Fruit fly (Drosophila melanogaster) whole organism, embryonic: Measurements from ENCODE around the gene Syx5.
A peak's percentile ranks its signal among the peaks of the same experiment; 100 is the strongest.

Source experiments
- Ada2b ChIP-seq: fragments of 200-800 bp; sonication (Bioruptor generic); IDR thresholded peaks from 2 replicates; pipeline ENCODE4 v1.3.6; 2022; ENCODE audit warnings: missing biosample characterization, missing genetic modification characterization
- Atf6 ChIP-seq: fragments of 200-800 bp; sonication (Bioruptor generic); IDR thresholded peaks from 2 replicates; pipeline ENCODE4 v1.3.6; 2022; ENCODE audit warnings: missing biosample characterization, missing genetic modification characterization
- BEAF-32 ChIP-seq: fragments of 200-800 bp; sonication (Bioruptor generic); optimal IDR thresholded peaks from 3 replicates; lab custom pipeline; 2017; ENCODE audit warnings: missing biosample characterization, missing genetic modification characterization, mild to moderate bottlenecking, moderate library complexity, missing genetic modification reagents
- CG10274 ChIP-seq: fragments of 200-800 bp; sonication (Bioruptor generic); optimal IDR thresholded peaks from 3 replicates; lab custom pipeline; 2017; ENCODE audit warnings: missing biosample characterization, mild to moderate bottlenecking, missing genetic modification characterization
- CG10366 ChIP-seq: fragments of 200-800 bp; sonication (Bioruptor generic); IDR thresholded peaks from 2 replicates; pipeline ENCODE4 v1.3.6; 2022; ENCODE audit warnings: missing biosample characterization, missing genetic modification characterization
- CG12299 ChIP-seq: fragments of 200-800 bp; sonication (Bioruptor generic); optimal IDR thresholded peaks from 2 replicates; lab custom pipeline; 2018; ENCODE audit warnings: missing biosample characterization, mild to moderate bottlenecking, missing genetic modification characterization
- CG14710 ChIP-seq: fragments of 200-800 bp; sonication (Bioruptor generic); optimal IDR thresholded peaks from 3 replicates; lab custom pipeline; 2019; ENCODE audit warnings: missing biosample characterization, mild to moderate bottlenecking, missing genetic modification characterization, moderate library complexity
- CG1529 ChIP-seq: fragments of 200-800 bp; sonication (Bioruptor generic); optimal IDR thresholded peaks from 3 replicates; lab custom pipeline; 2018; ENCODE audit warnings: missing biosample characterization, missing genetic modification characterization
- CG15601 ChIP-seq: fragments of 200-800 bp; sonication (Bioruptor generic); optimal IDR thresholded peaks from 3 replicates; lab custom pipeline; 2019; ENCODE audit warnings: missing biosample characterization, mild to moderate bottlenecking, missing genetic modification characterization, moderate library complexity
- CG17361 ChIP-seq: fragments of 200-800 bp; sonication (Bioruptor generic); IDR thresholded peaks from 3 replicates; pipeline ENCODE4 v1.3.6; 2022; ENCODE audit warnings: missing biosample characterization, missing genetic modification characterization
- CG18764 ChIP-seq: fragments of 200-800 bp; sonication (Bioruptor generic); optimal IDR thresholded peaks from 3 replicates; lab custom pipeline; 2016; ENCODE audit warnings: missing biosample characterization, missing genetic modification characterization
- CG2120 ChIP-seq: fragments of 200-800 bp; sonication (Bioruptor generic); optimal IDR thresholded peaks from 3 replicates; lab custom pipeline; 2016; ENCODE audit warnings: missing biosample characterization, missing genetic modification characterization
- CG2712 ChIP-seq: fragments of 200-800 bp; optimal IDR thresholded peaks from 3 replicates; lab custom pipeline; 2019; ENCODE audit warnings: missing biosample characterization, mild to moderate bottlenecking, missing genetic modification characterization, moderate library complexity
- CG30403 ChIP-seq: fragments of 200-800 bp; sonication (Bioruptor generic); optimal IDR thresholded peaks from 3 replicates; lab custom pipeline; 2016; ENCODE audit warnings: missing biosample characterization, missing genetic modification characterization
- CG31388 ChIP-seq: fragments of 200-800 bp; sonication (Bioruptor generic); optimal IDR thresholded peaks from 2 replicates; lab custom pipeline; 2016; ENCODE audit warnings: missing biosample characterization, missing genetic modification characterization
- CG31441 ChIP-seq: fragments of 200-800 bp; sonication (Bioruptor generic); IDR thresholded peaks from 2 replicates; pipeline ENCODE4 v1.3.6; 2022; ENCODE audit warnings: missing biosample characterization, missing genetic modification characterization
- CG34422 ChIP-seq: fragments of 200-800 bp; sonication (Bioruptor generic); IDR thresholded peaks from 3 replicates; pipeline ENCODE4 v1.3.6; 2022; ENCODE audit warnings: missing biosample characterization, missing genetic modification characterization
- CG3838 ChIP-seq: fragments of 200-800 bp; sonication (Bioruptor generic); optimal IDR thresholded peaks from 3 replicates; lab custom pipeline; 2016; ENCODE audit warnings: missing biosample characterization, missing genetic modification characterization
- CG6272 ChIP-seq: fragments of 200-800 bp; sonication (Bioruptor generic); IDR thresholded peaks from 2 replicates; pipeline ENCODE4 v1.3.6; 2022; ENCODE audit warnings: missing biosample characterization, missing genetic modification characterization
- CoRest ChIP-seq: fragments of 200-800 bp; sonication (Bioruptor generic); optimal IDR thresholded peaks from 3 replicates; lab custom pipeline; 2018; ENCODE audit warnings: missing biosample characterization, mild to moderate bottlenecking, missing genetic modification characterization, moderate library complexity
- Dll ChIP-seq: fragments of 200-800 bp; sonication (Bioruptor generic); IDR thresholded peaks from 4 replicates; pipeline ENCODE4 v1.3.6; 2022; ENCODE audit warnings: missing biosample characterization, missing genetic modification characterization; ENCODE audit not compliant: partially characterized antibody
- Dp ChIP-seq: fragments of 200-800 bp; sonication (Bioruptor generic); optimal IDR thresholded peaks from 2 replicates; lab custom pipeline; 2018; ENCODE audit warnings: missing biosample characterization, mild to moderate bottlenecking, missing genetic modification characterization, moderate library complexity
- HHEX ChIP-seq: fragments of 200-800 bp; sonication (Bioruptor generic); optimal IDR thresholded peaks from 3 replicates; lab custom pipeline; 2017; ENCODE audit warnings: missing biosample characterization, mild to moderate bottlenecking, missing genetic modification characterization, missing genetic modification reagents
- Hsf ChIP-seq: fragments of 200-800 bp; sonication (Bioruptor generic); optimal IDR thresholded peaks from 3 replicates; lab custom pipeline; 2016; ENCODE audit warnings: missing biosample characterization, missing genetic modification characterization
- Sox102F ChIP-seq: fragments of 200-800 bp; sonication (Bioruptor generic); optimal IDR thresholded peaks from 2 replicates; lab custom pipeline; 2018; ENCODE audit warnings: missing biosample characterization, mild to moderate bottlenecking, missing genetic modification characterization, moderate library complexity
- Spps ChIP-seq: fragments of 200-800 bp; sonication (Bioruptor generic); optimal IDR thresholded peaks from 2 replicates; lab custom pipeline; 2018; ENCODE audit warnings: missing biosample characterization, mild to moderate bottlenecking, missing genetic modification characterization
- Ssrp ChIP-seq: fragments of 200-800 bp; sonication (Bioruptor generic); optimal IDR thresholded peaks from 2 replicates; lab custom pipeline; 2018; ENCODE audit warnings: missing biosample characterization, mild to moderate bottlenecking, missing genetic modification characterization, moderate library complexity
- Stat92E ChIP-seq, 3 experiments: fragments of >200 bp in 2 of 3; fragments of 200-800 bp in 1 of 3; sonication (Bioruptor generic) in 1 of 3; optimal IDR thresholded peaks; 2 replicates each; lab custom pipeline; 2017 to 2019; ENCODE audit warnings: missing biosample characterization in 3 of 3, missing genetic modification characterization in 3 of 3, mild to moderate bottlenecking in 1 of 3, moderate library complexity in 1 of 3
- Xbp1 ChIP-seq: fragments of 200-800 bp; sonication (Bioruptor generic); optimal IDR thresholded peaks from 3 replicates; lab custom pipeline; 2016; ENCODE audit warnings: missing biosample characterization, mild to moderate bottlenecking, missing genetic modification characterization
- amos ChIP-seq: fragments of 200-800 bp; sonication (Bioruptor generic); IDR thresholded peaks from 2 replicates; pipeline ENCODE4 v1.3.6; 2022; ENCODE audit warnings: missing biosample characterization, missing genetic modification characterization; ENCODE audit not compliant: partially characterized antibody
- br ChIP-seq: fragments of >200 bp; optimal IDR thresholded peaks from 2 replicates; lab custom pipeline; 2017
- cato ChIP-seq: fragments of 200-800 bp; sonication (Bioruptor generic); optimal IDR thresholded peaks from 2 replicates; lab custom pipeline; 2016; ENCODE audit warnings: missing biosample characterization, missing genetic modification characterization, borderline replicate concordance
- croc ChIP-seq: fragments of 200-800 bp; sonication (Bioruptor generic); conservative IDR thresholded peaks from 3 replicates; pipeline ENCODE4 v1.3.6; 2022; ENCODE audit warnings: missing biosample characterization, missing genetic modification characterization
- ftz-f1 ChIP-seq: fragments of 200-800 bp; sonication (Bioruptor generic); optimal IDR thresholded peaks from 2 replicates; lab custom pipeline; 2016; ENCODE audit warnings: missing biosample characterization, missing genetic modification characterization
- grau ChIP-seq: fragments of 200-800 bp; optimal IDR thresholded peaks from 3 replicates; lab custom pipeline; 2019; ENCODE audit warnings: missing biosample characterization, mild to moderate bottlenecking, missing genetic modification characterization, moderate library complexity
- ken ChIP-seq: fragments of 200-800 bp; sonication (Bioruptor generic); IDR thresholded peaks from 3 replicates; pipeline ENCODE4 v1.3.6; 2022; ENCODE audit warnings: missing biosample characterization, missing genetic modification characterization
- pho ChIP-seq: fragments of 200-800 bp; sonication (Bioruptor generic); optimal IDR thresholded peaks from 2 replicates; lab custom pipeline; 2016; ENCODE audit warnings: missing biosample characterization, missing genetic modification characterization
- row ChIP-seq: fragments of 200-800 bp; sonication (Bioruptor generic); IDR thresholded peaks from 3 replicates; pipeline ENCODE4 v1.3.6; 2022; ENCODE audit warnings: missing biosample characterization, missing genetic modification characterization
- sna ChIP-seq: fragments of 200-800 bp; sonication (Bioruptor generic); IDR thresholded peaks from 2 replicates; pipeline ENCODE4 v1.3.6; 2022; ENCODE audit warnings: missing biosample characterization, missing genetic modification characterization; ENCODE audit not compliant: partially characterized antibody
- sqz ChIP-seq: fragments of 200-800 bp; sonication (Bioruptor generic); optimal IDR thresholded peaks from 3 replicates; lab custom pipeline; 2018; ENCODE audit warnings: missing biosample characterization, mild to moderate bottlenecking, missing genetic modification characterization
- stc ChIP-seq: fragments of 200-800 bp; sonication (Bioruptor generic); IDR thresholded peaks from 2 replicates; pipeline ENCODE4 v1.3.6; 2022; ENCODE audit warnings: missing biosample characterization, missing genetic modification characterization
- stwl ChIP-seq: fragments of 200-800 bp; sonication (Bioruptor generic); optimal IDR thresholded peaks from 3 replicates; lab custom pipeline; 2018; ENCODE audit warnings: missing biosample characterization, mild to moderate bottlenecking, missing genetic modification characterization, moderate library complexity
- tio ChIP-seq: fragments of 200-800 bp; sonication (Bioruptor generic); optimal IDR thresholded peaks from 2 replicates; lab custom pipeline; 2017; ENCODE audit warnings: missing biosample characterization, missing genetic modification characterization, inconsistent platforms
- tll ChIP-seq, 2 experiments: fragments of 200-800 bp in 1 of 2; fragments of >200 bp in 1 of 2; sonication (Bioruptor generic) in 1 of 2; optimal IDR thresholded peaks; 2 replicates each; lab custom pipeline; 2017 to 2019; ENCODE audit warnings: missing biosample characterization in 2 of 2, missing genetic modification characterization in 2 of 2, mild to moderate bottlenecking in 1 of 2, moderate library complexity in 1 of 2
- tna ChIP-seq: fragments of 200-800 bp; sonication (Bioruptor generic); IDR thresholded peaks from 2 replicates; pipeline ENCODE4 v1.3.6; 2022; ENCODE audit warnings: missing biosample characterization, missing genetic modification characterization; ENCODE audit not compliant: partially characterized antibody
- trem ChIP-seq: fragments of 200-800 bp; optimal IDR thresholded peaks from 3 replicates; lab custom pipeline; 2019; ENCODE audit warnings: missing biosample characterization, mild to moderate bottlenecking, missing genetic modification characterization, moderate library complexity
- zen ChIP-seq: fragments of 200-800 bp; sonication (Bioruptor generic); optimal IDR thresholded peaks from 3 replicates; lab custom pipeline; 2018; ENCODE audit warnings: missing biosample characterization, mild to moderate bottlenecking, missing genetic modification characterization, moderate library complexity

Gene Syx5

dm6 chr2L:16307026-16307703 lies at the start of gene Syx5, which contains the start of gene CG5861 (continued):
- peak; percentile 35; the same call in 1 of the 2 replicates for TF ChIP-seq Ada2b
- no peak for TF ChIP-seq CG10274 (GFP tag; lab: Kevin White, UChicago)
- 0 out of 3 replicates have a peak, but pooled peaks have one; percentile 22 for TF ChIP-seq ken (GFP tag; lab: Robert Waterston, UW)

- TF ChIP-seq CG2120 (GFP tag; lab: Kevin White, UChicago) (no peak), Dp (GFP tag; lab: Kevin White, UChicago) (peak; percentile 70), ftz-f1 (no peak), sqz (no peak), cato (no peak), sna (GFP tag; lab: Robert Waterston, UW) (no peak), CG15601 (no peak), CoRest (tag; lab: Kevin White, UChicago) (peak; percentile 59), br (lab: Kevin White, UChicago) (no peak), grau (tag; lab: Kevin White, UChicago) (peak; percentile 14), Spps (no peak), pho (GFP tag; lab: Kevin White, UChicago) (peak; percentile 17), CG30403 (GFP tag; lab: Kevin White, UChicago) (peak; percentile 16), HHEX (GFP tag; lab: Kevin White, UChicago) (no peak), CG18764 (no peak), CG14710 (tag; lab: Kevin White, UChicago) (peak; percentile 34), Sox102F (no peak), CG17361 (GFP tag; lab: Robert Waterston, UW) (no peak), CG3838 (GFP tag; lab: Kevin White, UChicago) (no peak), CG2712 (tag; lab: Kevin White, UChicago) (peak; percentile 1), tna (GFP tag; lab: Robert Waterston, UW) (no peak), CG1529 (no peak), CG6272 (no peak), Dll (no peak), stwl (peak; percentile 46), Hsf (no peak), zen (tag; lab: Kevin White, UChicago) (no peak), CG12299 (tag; lab: Kevin White, UChicago) (peak; percentile 3), trem (tag; lab: Kevin White, UChicago) (peak; percentile 31), croc (GFP tag; lab: Robert Waterston, UW) (no peak), CG31388 (GFP tag; lab: Kevin White, UChicago) (no peak), BEAF-32 (peak; percentile 9), Atf6 (GFP tag; lab: Robert Waterston, UW) (no peak), Ssrp (tag; lab: Kevin White, UChicago) (peak; percentile 44), CG34422 (GFP tag; lab: Robert Waterston, UW) (no peak), Xbp1 (GFP tag; lab: Kevin White, UChicago) (peak; percentile 48), stc (GFP tag; lab: Robert Waterston, UW) (no peak), CG10366 (GFP tag; lab: Robert Waterston, UW) (no peak; the same call in 1 of the 2 replicates), Stat92E (GFP tag; optimal IDR thresholded peaks at IDR 0.05; lab: Kevin White, UChicago) (no peak), tio (GFP tag; lab: Kevin White, UChicago) (no peak), amos (GFP tag; lab: Robert Waterston, UW) (no peak), CG31441 (no peak), row (GFP tag; lab: Robert Waterston, UW) (peak; percentile 26; the same call in 1 of the 3 replicates), tll (GFP tag; optimal IDR thresholded peaks at IDR 0.05; lab: Kevin White, UChicago) (no peak)
Measured at dm6 chr2L:16261576-16262217, 45.4 kb upstream of the Syx5 start, which contains the start of the genes twe and CG4935. Gene twe (minus strand): TSS chr2L:16261877. Gene CG4935 (plus strand): TSS chr2L:16262141.
